Worm (Caenorhabditis elegans): Measurements from ENCODE around the gene F58G1.3.

- TF ChIP-seq ceh-48 (tag; optimal IDR thresholded peaks at IDR 0.05) (no peak), ama-1 (optimal IDR thresholded peaks at IDR 0.05) (no peak), nhr-232 (tag; optimal IDR thresholded peaks at IDR 0.05) (no peak), ceh-18 (tag; optimal IDR thresholded peaks at IDR 0.05) (no peak), hlh-13 (GFP tag; optimal IDR thresholded peaks at IDR 0.05) (no peak), lin-11 (tag; optimal IDR thresholded peaks at IDR 0.05) (no peak), ztf-16 (tag; optimal IDR thresholded peaks at IDR 0.05) (no peak)
These were observed 24.0 kb downstream of the F58G1.3 start, which contains the start of gene clec-66 for ce11 chrII:12904174-12904573.

All from whole organism, late embryonic.